Fruit fly (Drosophila melanogaster) whole organism, embryonic: ENCODE results near the gene eIF3i.

ENCODE experiments used
- Abd-B ChIP-seq: fragments of 200-800 bp; sonication (Bioruptor generic); optimal IDR thresholded peaks from 2 replicates; lab custom pipeline; 2018; ENCODE audit warnings: missing biosample characterization, mild to moderate bottlenecking, missing genetic modification characterization, moderate library complexity
- Bgb ChIP-seq: fragments of 200-800 bp; sonication (Bioruptor generic); IDR thresholded peaks from 2 replicates; pipeline ENCODE4 v1.3.6; 2022; ENCODE audit warnings: missing biosample characterization, missing genetic modification characterization; ENCODE audit not compliant: partially characterized antibody
- CG1024 ChIP-seq: fragments of 200-800 bp; sonication (Bioruptor generic); IDR thresholded peaks from 2 replicates; pipeline ENCODE4 v1.3.6; 2022; ENCODE audit warnings: missing biosample characterization, missing genetic modification characterization
- CG1233 ChIP-seq: fragments of 200-800 bp; sonication (Bioruptor generic); optimal IDR thresholded peaks from 4 replicates; lab custom pipeline; 2018; ENCODE audit warnings: missing biosample characterization, mild to moderate bottlenecking, missing genetic modification characterization
- CG12744 ChIP-seq: fragments of 200-800 bp; sonication (Bioruptor generic); optimal IDR thresholded peaks from 2 replicates; lab custom pipeline; 2016; ENCODE audit warnings: missing biosample characterization, missing genetic modification characterization
- CG13287 ChIP-seq: fragments of 200-800 bp; sonication (Bioruptor generic); IDR thresholded peaks from 2 replicates; pipeline ENCODE4 v1.3.6; 2022; ENCODE audit warnings: missing biosample characterization, missing genetic modification characterization; ENCODE audit not compliant: partially characterized antibody
- CG13775 ChIP-seq: fragments of 200-800 bp; sonication (Bioruptor generic); optimal IDR thresholded peaks from 3 replicates; lab custom pipeline; 2017; ENCODE audit warnings: missing biosample characterization, mild to moderate bottlenecking, missing genetic modification characterization
- CG14441 ChIP-seq: fragments of 200-800 bp; sonication (Bioruptor generic); IDR thresholded peaks from 2 replicates; pipeline ENCODE4 v1.3.6; 2022; ENCODE audit warnings: missing biosample characterization, missing genetic modification characterization
- CG16779 ChIP-seq: fragments of 200-800 bp; sonication (Bioruptor generic); IDR thresholded peaks from 2 replicates; pipeline ENCODE4 v1.3.6; 2022; ENCODE audit warnings: missing biosample characterization, missing genetic modification characterization
- CG17359 ChIP-seq: fragments of 200-800 bp; sonication (Bioruptor generic); optimal IDR thresholded peaks from 3 replicates; lab custom pipeline; 2018; ENCODE audit warnings: missing biosample characterization, mild to moderate bottlenecking, missing genetic modification characterization, moderate library complexity
- CG17568 ChIP-seq: fragments of 200-800 bp; sonication (Bioruptor generic); optimal IDR thresholded peaks from 2 replicates; lab custom pipeline; 2018; ENCODE audit warnings: missing biosample characterization, mild to moderate bottlenecking, missing genetic modification characterization, moderate library complexity
- CG17912 ChIP-seq: fragments of 200-800 bp; sonication (Bioruptor generic); optimal IDR thresholded peaks from 2 replicates; lab custom pipeline; 2018; ENCODE audit warnings: missing biosample characterization, mild to moderate bottlenecking, missing genetic modification characterization
- CG1832 ChIP-seq: fragments of 200-800 bp; sonication (Bioruptor generic); optimal IDR thresholded peaks from 2 replicates; lab custom pipeline; 2017; ENCODE audit warnings: missing biosample characterization, mild to moderate bottlenecking, missing genetic modification characterization, inconsistent platforms
- CG18599 ChIP-seq: fragments of 200-800 bp; sonication (Bioruptor generic); optimal IDR thresholded peaks from 3 replicates; lab custom pipeline; 2017; ENCODE audit warnings: missing biosample characterization, missing genetic modification characterization, mild to moderate bottlenecking, moderate library complexity, missing genetic modification reagents
- CG3163 ChIP-seq: fragments of 200-800 bp; sonication (Bioruptor generic); optimal IDR thresholded peaks from 3 replicates; lab custom pipeline; 2016; ENCODE audit warnings: missing biosample characterization, missing genetic modification characterization
- CG32532 ChIP-seq: fragments of 200-800 bp; sonication (Bioruptor generic); IDR thresholded peaks from 2 replicates; pipeline ENCODE4 v1.3.6; 2022; ENCODE audit warnings: missing biosample characterization, missing genetic modification characterization
- CG32772 ChIP-seq: fragments of 200-800 bp; sonication (Bioruptor generic); IDR thresholded peaks from 2 replicates; pipeline ENCODE4 v1.3.6; 2022; ENCODE audit warnings: missing biosample characterization, missing genetic modification characterization
- CG3281 ChIP-seq: fragments of 200-800 bp; sonication (Bioruptor generic); optimal IDR thresholded peaks from 3 replicates; lab custom pipeline; 2017; ENCODE audit warnings: missing biosample characterization, mild to moderate bottlenecking, missing genetic modification characterization
- CG34376 ChIP-seq: fragments of 200-800 bp; sonication (Bioruptor generic); optimal IDR thresholded peaks from 2 replicates; lab custom pipeline; 2018; ENCODE audit warnings: missing biosample characterization, mild to moderate bottlenecking, missing genetic modification characterization
- CG4820 ChIP-seq: fragments of 200-800 bp; sonication (Bioruptor generic); optimal IDR thresholded peaks from 3 replicates; lab custom pipeline; 2016; ENCODE audit warnings: missing biosample characterization, missing genetic modification characterization
- CG6765 ChIP-seq: fragments of 200-800 bp; sonication (Bioruptor generic); optimal IDR thresholded peaks from 3 replicates; lab custom pipeline; 2017; ENCODE audit warnings: missing biosample characterization, mild to moderate bottlenecking, missing genetic modification characterization
- CG7556 ChIP-seq: fragments of 200-800 bp; sonication (Bioruptor generic); optimal IDR thresholded peaks from 2 replicates; lab custom pipeline; 2017; ENCODE audit warnings: missing biosample characterization, mild to moderate bottlenecking, missing genetic modification characterization
- CG8281 ChIP-seq: fragments of 200-800 bp; sonication (Bioruptor generic); optimal IDR thresholded peaks from 2 replicates; lab custom pipeline; 2018; ENCODE audit warnings: missing biosample characterization, mild to moderate bottlenecking, missing genetic modification characterization, moderate library complexity
- Gsc ChIP-seq: fragments of 200-800 bp; sonication (Bioruptor generic); IDR thresholded peaks from 2 replicates; pipeline ENCODE4 v1.3.6; 2022; ENCODE audit warnings: missing biosample characterization, missing genetic modification characterization
- Gug ChIP-seq: fragments of 200-800 bp; sonication (Bioruptor generic); IDR thresholded peaks from 4 replicates; pipeline ENCODE4 v1.3.6; 2022; ENCODE audit warnings: missing biosample characterization, missing genetic modification characterization
- Hand ChIP-seq: fragments of 200-800 bp; sonication (Bioruptor generic); optimal IDR thresholded peaks from 2 replicates; lab custom pipeline; 2017; ENCODE audit warnings: mild to moderate bottlenecking, missing biosample characterization, missing genetic modification reagents, missing genetic modification characterization
- Hmr ChIP-seq: fragments of 200-800 bp; sonication (Bioruptor generic); optimal IDR thresholded peaks from 3 replicates; lab custom pipeline; 2017; ENCODE audit warnings: mild to moderate bottlenecking, missing biosample characterization, missing genetic modification reagents, missing genetic modification characterization
- Hmx ChIP-seq: fragments of 200-800 bp; sonication (Bioruptor generic); optimal IDR thresholded peaks from 2 replicates; lab custom pipeline; 2016; ENCODE audit warnings: missing biosample characterization, missing genetic modification characterization
- Hsf ChIP-seq: fragments of 200-800 bp; sonication (Bioruptor generic); optimal IDR thresholded peaks from 3 replicates; lab custom pipeline; 2016; ENCODE audit warnings: missing biosample characterization, missing genetic modification characterization
- NK7.1 ChIP-seq: fragments of 200-800 bp; sonication (Bioruptor generic); optimal IDR thresholded peaks from 3 replicates; lab custom pipeline; 2016; ENCODE audit warnings: missing biosample characterization, missing genetic modification characterization
- Vsx1 ChIP-seq: fragments of 200-800 bp; sonication (Bioruptor generic); optimal IDR thresholded peaks from 2 replicates; lab custom pipeline; 2017; ENCODE audit warnings: missing biosample characterization, mild to moderate bottlenecking, missing genetic modification characterization, missing genetic modification reagents
- bab2 ChIP-seq: fragments of 200-800 bp; sonication (Bioruptor generic); optimal IDR thresholded peaks from 2 replicates; lab custom pipeline; 2016; ENCODE audit warnings: missing biosample characterization, missing genetic modification characterization
- cg ChIP-seq: fragments of 200-800 bp; sonication (Bioruptor generic); optimal IDR thresholded peaks from 3 replicates; lab custom pipeline; 2019; ENCODE audit warnings: missing biosample characterization, mild to moderate bottlenecking, missing genetic modification characterization, moderate library complexity
- crol ChIP-seq: fragments of 200-800 bp; sonication (Bioruptor generic); IDR thresholded peaks from 2 replicates; pipeline ENCODE4 v1.3.6; 2022; ENCODE audit warnings: missing biosample characterization, missing genetic modification characterization
- dmrt99B ChIP-seq: fragments of 200-800 bp; sonication (Bioruptor generic); optimal IDR thresholded peaks from 2 replicates; lab custom pipeline; 2018; ENCODE audit warnings: missing biosample characterization, mild to moderate bottlenecking, missing genetic modification characterization, moderate library complexity
- gfzf ChIP-seq: fragments of 200-800 bp; sonication (Bioruptor generic); optimal IDR thresholded peaks from 2 replicates; lab custom pipeline; 2016; ENCODE audit warnings: missing biosample characterization, mild to moderate bottlenecking, missing genetic modification characterization, moderate library complexity
- gro ChIP-seq: fragments of 200-800 bp; sonication (Bioruptor generic); optimal IDR thresholded peaks from 2 replicates; lab custom pipeline; 2016; ENCODE audit warnings: missing biosample characterization, missing genetic modification characterization
- jumu ChIP-seq: fragments of 200-800 bp; sonication (Bioruptor generic); optimal IDR thresholded peaks from 3 replicates; lab custom pipeline; 2016; ENCODE audit warnings: missing biosample characterization, missing genetic modification characterization
- kah ChIP-seq: fragments of 200-800 bp; sonication (Bioruptor generic); optimal IDR thresholded peaks from 2 replicates; lab custom pipeline; 2018; ENCODE audit warnings: missing biosample characterization, mild to moderate bottlenecking, missing genetic modification characterization
- nerfin-1 ChIP-seq: fragments of 200-800 bp; sonication (Bioruptor generic); optimal IDR thresholded peaks from 3 replicates; lab custom pipeline; 2019; ENCODE audit warnings: missing biosample characterization, mild to moderate bottlenecking, missing genetic modification characterization, moderate library complexity
- oc ChIP-seq: fragments of 200-800 bp; sonication (Bioruptor generic); optimal IDR thresholded peaks from 2 replicates; lab custom pipeline; 2018; ENCODE audit warnings: missing biosample characterization, mild to moderate bottlenecking, missing genetic modification characterization, moderate library complexity
- p53 ChIP-seq: fragments of 200-800 bp; sonication (Bioruptor generic); optimal IDR thresholded peaks from 2 replicates; lab custom pipeline; 2016; ENCODE audit warnings: missing biosample characterization, missing genetic modification characterization
- pita ChIP-seq: fragments of 200-800 bp; sonication (Bioruptor generic); optimal IDR thresholded peaks from 2 replicates; lab custom pipeline; 2017; ENCODE audit warnings: missing biosample characterization, mild to moderate bottlenecking, missing genetic modification characterization
- sna ChIP-seq: fragments of 200-800 bp; sonication (Bioruptor generic); IDR thresholded peaks from 2 replicates; pipeline ENCODE4 v1.3.6; 2022; ENCODE audit warnings: missing biosample characterization, missing genetic modification characterization; ENCODE audit not compliant: partially characterized antibody
- stc ChIP-seq: fragments of 200-800 bp; sonication (Bioruptor generic); IDR thresholded peaks from 2 replicates; pipeline ENCODE4 v1.3.6; 2022; ENCODE audit warnings: missing biosample characterization, missing genetic modification characterization
- trem ChIP-seq: fragments of 200-800 bp; optimal IDR thresholded peaks from 3 replicates; lab custom pipeline; 2019; ENCODE audit warnings: missing biosample characterization, mild to moderate bottlenecking, missing genetic modification characterization, moderate library complexity
- zen2 ChIP-seq: fragments of 200-800 bp; sonication (Bioruptor generic); IDR thresholded peaks from 3 replicates; pipeline ENCODE4 v1.3.6; 2022; ENCODE audit warnings: missing biosample characterization, missing genetic modification characterization; ENCODE audit not compliant: partially characterized antibody

The eIF3i gene

dm6 chr2L:4976988-4977551 is 9.5 kb upstream of the eIF3i start, which contains the start of the genes Gmd and CG3792 (continued):
- TF ChIP-seq pita (GFP tag; lab: Kevin White, UChicago): no peak
- TF ChIP-seq gro (GFP tag; lab: Kevin White, UChicago): peak; percentile 87
- peak; percentile 87 for TF ChIP-seq Gsc (GFP tag; lab: Robert Waterston, UW)
- TF ChIP-seq CG1832 (GFP tag; lab: Kevin White, UChicago): no peak
- TF ChIP-seq oc (tag; lab: Kevin White, UChicago): peak; percentile 92
- TF ChIP-seq gfzf (GFP tag; lab: Kevin White, UChicago): peak; percentile 25
- TF ChIP-seq sna (GFP tag; lab: Robert Waterston, UW): peak; percentile 80
- TF ChIP-seq Bgb (GFP tag; lab: Robert Waterston, UW): peak; percentile 78
- TF ChIP-seq, all 482 proteins: peak for 441

- TF ChIP-seq CG18599 (GFP tag; lab: Kevin White, UChicago) (no peak), CG17912 (GFP tag; lab: Kevin White, UChicago) (no peak), CG13775 (GFP tag; lab: Kevin White, UChicago) (no peak), Hsf (GFP tag; lab: Kevin White, UChicago) (no peak), trem (tag; lab: Kevin White, UChicago) (peak; percentile 49), Hand (GFP tag; lab: Kevin White, UChicago) (no peak), dmrt99B (tag; lab: Kevin White, UChicago) (no peak), CG7556 (GFP tag; lab: Kevin White, UChicago) (no peak), CG32772 (no peak), bab2 (no peak), CG13287 (GFP tag; lab: Robert Waterston, UW) (peak; percentile 72; the same call in 1 of the 2 replicates), p53 (GFP tag; lab: Kevin White, UChicago) (no peak), CG34376 (peak; percentile 19), CG4820 (GFP tag; lab: Kevin White, UChicago) (no peak), NK7.1 (GFP tag; lab: Kevin White, UChicago) (no peak), cg (no peak), CG6765 (no peak), Vsx1 (GFP tag; lab: Kevin White, UChicago) (no peak), Hmr (GFP tag; lab: Kevin White, UChicago) (no peak), Gug (GFP tag; lab: Robert Waterston, UW) (no peak), CG14441 (GFP tag; lab: Robert Waterston, UW) (no peak), crol (GFP tag; lab: Robert Waterston, UW) (no peak), CG12744 (no peak), CG17359 (tag; lab: Kevin White, UChicago) (no peak), Abd-B (GFP tag; lab: Kevin White, UChicago) (no peak), CG1024 (GFP tag; lab: Robert Waterston, UW) (no peak), stc (GFP tag; lab: Robert Waterston, UW) (no peak), CG17568 (no peak), Hmx (GFP tag; lab: Kevin White, UChicago) (no peak), kah (no peak), jumu (GFP tag; lab: Kevin White, UChicago) (no peak), CG8281 (tag; lab: Kevin White, UChicago) (no peak), nerfin-1 (tag; lab: Kevin White, UChicago) (no peak), CG16779 (GFP tag; lab: Robert Waterston, UW) (no peak), CG1233 (GFP tag; lab: Kevin White, UChicago) (no peak), CG3163 (GFP tag; lab: Kevin White, UChicago) (no peak), CG3281 (peak; percentile 46), zen2 (GFP tag; lab: Robert Waterston, UW) (no peak; the same call in 2 of the 3 replicates), CG32532 (GFP tag; lab: Robert Waterston, UW) (peak; percentile 15; the same call in 1 of the 2 replicates)
Observed at dm6 chr2L:4973731-4974415, 6.3 kb upstream of the eIF3i start, which contains the start of gene mRpL28. Gene mRpL28 (plus strand): TSS chr2L:4973976.
